Worm (Caenorhabditis elegans) whole organism, late embryonic: Measurements from ENCODE around the gene Y57G11B.8.

Experiments
- C38D4.7 ChIP-seq: fragments of 200-800 bp; sonication (Bioruptor generic); optimal IDR thresholded peaks from 2 replicates; lab custom pipeline; 2018; ENCODE audit warnings: mild to moderate bottlenecking, missing genetic modification characterization, moderate library complexity, missing compliant biosample characterization
- F13H6.1 ChIP-seq: sonication (generic microtip); optimal IDR thresholded peaks from 2 replicates; lab custom pipeline; 2016; ENCODE audit warnings: missing genetic modification characterization, missing compliant biosample characterization
- K09A11.1 ChIP-seq: sonication (generic microtip); optimal IDR thresholded peaks from 2 replicates; lab custom pipeline; 2017; ENCODE audit warnings: antibody characterized with exemption, mild to moderate bottlenecking, missing genetic modification characterization, missing compliant biosample characterization; ENCODE audit not compliant: insufficient read depth
- Y22D7AL.16 ChIP-seq: sonication (generic microtip); optimal IDR thresholded peaks from 2 replicates; lab custom pipeline; 2016; ENCODE audit warnings: missing genetic modification characterization, missing compliant biosample characterization
- ama-1 ChIP-seq: fragments of 150-350 bp; optimal IDR thresholded peaks from 2 replicates; lab custom pipeline; 2014
- ceh-14 ChIP-seq: sonication (generic microtip); optimal IDR thresholded peaks from 2 replicates; lab custom pipeline; 2016; ENCODE audit warnings: missing genotype, missing genetic modification characterization, missing compliant biosample characterization
- ceh-18 ChIP-seq: sonication (generic microtip); optimal IDR thresholded peaks from 2 replicates; lab custom pipeline; 2016; ENCODE audit warnings: missing genetic modification characterization, missing compliant biosample characterization
- ceh-22 ChIP-seq: sonication (generic microtip); optimal IDR thresholded peaks from 2 replicates; lab custom pipeline; 2017; ENCODE audit warnings: missing biosample characterization, missing genetic modification characterization
- ceh-24 ChIP-seq: sonication (generic microtip); optimal IDR thresholded peaks from 2 replicates; lab custom pipeline; 2016; ENCODE audit warnings: mild to moderate bottlenecking, missing genetic modification characterization, missing compliant biosample characterization
- ceh-30 ChIP-seq: fragments of 150-350 bp; optimal IDR thresholded peaks from 2 replicates; lab custom pipeline; 2014; ENCODE audit warnings: missing biosample characterization, missing genetic modification characterization
- ceh-31 ChIP-seq: sonication (generic microtip); optimal IDR thresholded peaks from 2 replicates; lab custom pipeline; 2016; ENCODE audit warnings: missing genetic modification characterization, missing compliant biosample characterization
- ceh-34 ChIP-seq: sonication (generic microtip); optimal IDR thresholded peaks from 2 replicates; lab custom pipeline; 2016; ENCODE audit warnings: mild to moderate bottlenecking, missing genetic modification characterization, missing compliant biosample characterization
- ceh-45 ChIP-seq: fragments of 200-800 bp; sonication (Bioruptor generic); IDR thresholded peaks from 2 replicates; pipeline ENCODE4 v1.3.6; 2022; ENCODE audit warnings: missing genetic modification reagents, missing genetic modification characterization, missing compliant biosample characterization
- ceh-48 ChIP-seq: sonication (generic microtip); optimal IDR thresholded peaks from 2 replicates; lab custom pipeline; 2016; ENCODE audit warnings: missing genetic modification characterization, inconsistent platforms, missing compliant biosample characterization
- ceh-6 ChIP-seq: fragments of 200-800 bp; sonication (Bioruptor generic); optimal IDR thresholded peaks from 2 replicates; lab custom pipeline; 2018; ENCODE audit warnings: mild to moderate bottlenecking, missing genetic modification characterization, missing compliant biosample characterization
- che-1 ChIP-seq: sonication (generic microtip); optimal IDR thresholded peaks from 2 replicates; lab custom pipeline; 2016; ENCODE audit warnings: mild to moderate bottlenecking, missing genetic modification characterization, missing compliant biosample characterization
- dmd-4 ChIP-seq: sonication (generic microtip); optimal IDR thresholded peaks from 2 replicates; lab custom pipeline; 2016; ENCODE audit warnings: borderline replicate concordance, missing genetic modification characterization, missing compliant biosample characterization
- dve-1 ChIP-seq: sonication (generic microtip); optimal IDR thresholded peaks from 2 replicates; lab custom pipeline; 2017; ENCODE audit warnings: antibody characterized with exemption, mild to moderate bottlenecking, missing genetic modification characterization, missing compliant biosample characterization
- elt-2 ChIP-seq: sonication (generic microtip); optimal IDR thresholded peaks from 2 replicates; lab custom pipeline; 2016; ENCODE audit warnings: missing genetic modification reagents, missing genetic modification characterization, missing compliant biosample characterization
- elt-4 ChIP-seq: sonication (generic microtip); optimal IDR thresholded peaks from 2 replicates; lab custom pipeline; 2016; ENCODE audit warnings: missing genetic modification characterization, missing compliant biosample characterization
- ets-4 ChIP-seq: sonication (generic microtip); optimal IDR thresholded peaks from 2 replicates; lab custom pipeline; 2016; ENCODE audit warnings: missing genetic modification characterization, missing compliant biosample characterization
- eyg-1 ChIP-seq: sonication (generic microtip); optimal IDR thresholded peaks from 2 replicates; lab custom pipeline; 2016; ENCODE audit warnings: missing genotype, missing genetic modification characterization, missing compliant biosample characterization
- fax-1 ChIP-seq: sonication (generic microtip); optimal IDR thresholded peaks from 2 replicates; lab custom pipeline; 2016; ENCODE audit warnings: missing genotype, missing genetic modification characterization, missing compliant biosample characterization
- fkh-10 ChIP-seq: fragments of 150-350 bp; optimal IDR thresholded peaks from 2 replicates; lab custom pipeline; 2014; ENCODE audit warnings: missing biosample characterization, missing genetic modification reagents, missing genetic modification characterization
- gmeb-2 ChIP-seq: sonication (generic microtip); optimal IDR thresholded peaks from 2 replicates; lab custom pipeline; 2016; ENCODE audit warnings: missing genetic modification characterization, inconsistent platforms, missing compliant biosample characterization
- hlh-15 ChIP-seq: sonication (generic microtip); optimal IDR thresholded peaks from 2 replicates; lab custom pipeline; 2016; ENCODE audit warnings: missing genetic modification characterization, missing compliant biosample characterization
- hlh-30 ChIP-seq: sonication (generic microtip); optimal IDR thresholded peaks from 2 replicates; lab custom pipeline; 2017; ENCODE audit warnings: antibody characterized with exemption, missing genetic modification characterization, missing compliant biosample characterization; ENCODE audit not compliant: insufficient read depth
- hlh-6 ChIP-seq: sonication (generic microtip); optimal IDR thresholded peaks from 2 replicates; lab custom pipeline; 2016; ENCODE audit warnings: missing genotype, missing genetic modification characterization, missing compliant biosample characterization
- madf-2 ChIP-seq: sonication (generic microtip); optimal IDR thresholded peaks from 2 replicates; lab custom pipeline; 2017; ENCODE audit warnings: missing genetic modification characterization, missing compliant biosample characterization
- mec-3 ChIP-seq: sonication (generic microtip); optimal IDR thresholded peaks from 2 replicates; lab custom pipeline; 2016; ENCODE audit warnings: borderline replicate concordance, missing genetic modification characterization, missing compliant biosample characterization
- nfya-1 ChIP-seq: sonication (generic microtip); optimal IDR thresholded peaks from 2 replicates; lab custom pipeline; 2017; ENCODE audit warnings: missing genetic modification characterization, mild to moderate bottlenecking, missing compliant biosample characterization, antibody characterized with exemption, moderate library complexity
- nhr-11 ChIP-seq: fragments of 150-350 bp; optimal IDR thresholded peaks from 2 replicates; lab custom pipeline; 2014; ENCODE audit warnings: missing biosample characterization, missing genetic modification characterization
- nhr-232 ChIP-seq: sonication (generic microtip); optimal IDR thresholded peaks from 2 replicates; lab custom pipeline; 2016; ENCODE audit warnings: missing genetic modification characterization, missing compliant biosample characterization
- npax-4 ChIP-seq: sonication (generic microtip); optimal IDR thresholded peaks from 2 replicates; lab custom pipeline; 2016; ENCODE audit warnings: missing genetic modification characterization, missing compliant biosample characterization
- odd-2 ChIP-seq: sonication (generic microtip); optimal IDR thresholded peaks from 2 replicates; lab custom pipeline; 2017; ENCODE audit warnings: antibody characterized with exemption, mild to moderate bottlenecking, missing genetic modification characterization, missing compliant biosample characterization
- pag-3 ChIP-seq: sonication (generic microtip); optimal IDR thresholded peaks from 2 replicates; lab custom pipeline; 2016; ENCODE audit warnings: missing compliant biosample characterization, missing genetic modification characterization, borderline replicate concordance
- pax-1 ChIP-seq: fragments of 150-350 bp; optimal IDR thresholded peaks from 2 replicates; lab custom pipeline; 2014; ENCODE audit warnings: missing biosample characterization, missing genetic modification characterization
- pqm-1 ChIP-seq: sonication (generic microtip); optimal IDR thresholded peaks from 2 replicates; lab custom pipeline; 2016; ENCODE audit warnings: missing genetic modification characterization, missing compliant biosample characterization
- pros-1 ChIP-seq: fragments of 150-350 bp; optimal IDR thresholded peaks from 2 replicates; lab custom pipeline; 2014; ENCODE audit warnings: missing biosample characterization, missing genetic modification reagents, missing genetic modification characterization
- ref-2 ChIP-seq: sonication (generic microtip); optimal IDR thresholded peaks from 2 replicates; lab custom pipeline; 2016; ENCODE audit warnings: missing genetic modification characterization, missing compliant biosample characterization
- sdc-2 ChIP-seq: sonication (generic microtip); optimal IDR thresholded peaks from 2 replicates; lab custom pipeline; 2016; ENCODE audit warnings: missing genotype, missing genetic modification characterization, missing compliant biosample characterization
- sox-2 ChIP-seq: fragments of 200-800 bp; sonication (Bioruptor generic); IDR thresholded peaks from 2 replicates; pipeline ENCODE4 v1.3.6; 2022; ENCODE audit warnings: missing genetic modification reagents, missing genetic modification characterization, missing compliant biosample characterization
- sox-4 ChIP-seq: sonication (generic microtip); optimal IDR thresholded peaks from 2 replicates; lab custom pipeline; 2017; ENCODE audit warnings: mild to moderate bottlenecking, missing genetic modification characterization, inconsistent platforms, missing compliant biosample characterization
- syd-9 ChIP-seq: sonication (generic microtip); optimal IDR thresholded peaks from 2 replicates; lab custom pipeline; 2016; ENCODE audit warnings: mild to moderate bottlenecking, missing genetic modification characterization, moderate library complexity, missing compliant biosample characterization
- tbx-2 ChIP-seq: sonication (generic microtip); optimal IDR thresholded peaks from 2 replicates; lab custom pipeline; 2016; ENCODE audit warnings: missing genetic modification characterization, missing compliant biosample characterization
- tbx-7 ChIP-seq: sonication (generic microtip); optimal IDR thresholded peaks from 2 replicates; lab custom pipeline; 2016; ENCODE audit warnings: missing genotype, missing genetic modification characterization, missing compliant biosample characterization
- unc-3 ChIP-seq, 2 experiments: fragments of 200-800 bp in 1 of 2; sonication (Bioruptor generic) in 1 of 2; sonication (generic microtip) in 1 of 2; conservative IDR thresholded peaks in 1 of 2; optimal IDR thresholded peaks in 1 of 2; 2 replicates each; pipeline versions ENCODE4 v1.3.6 to Lab custom; 2016 to 2022; ENCODE audit warnings: missing compliant biosample characterization in 2 of 2, missing genetic modification characterization in 2 of 2, missing genetic modification reagents in 1 of 2
- unc-42 ChIP-seq: sonication (generic microtip); optimal IDR thresholded peaks from 2 replicates; lab custom pipeline; 2016; ENCODE audit warnings: missing genotype, missing genetic modification characterization, missing compliant biosample characterization
- unc-55 ChIP-seq: sonication (generic microtip); optimal IDR thresholded peaks from 2 replicates; lab custom pipeline; 2017; ENCODE audit warnings: missing biosample characterization, missing genetic modification reagents, missing genetic modification characterization
- unc-86 ChIP-seq: sonication (generic microtip); optimal IDR thresholded peaks from 2 replicates; lab custom pipeline; 2016; ENCODE audit warnings: missing genetic modification characterization, missing compliant biosample characterization
- zip-5 ChIP-seq: sonication (generic microtip); optimal IDR thresholded peaks from 2 replicates; lab custom pipeline; 2016; ENCODE audit warnings: missing genetic modification characterization, missing compliant biosample characterization
- ztf-16 ChIP-seq: sonication (generic microtip); optimal IDR thresholded peaks from 2 replicates; lab custom pipeline; 2017; ENCODE audit warnings: missing genetic modification characterization, missing compliant biosample characterization

The Y57G11B.8 gene

ce11 chrIV:14610942-14611724, 32.6 kb upstream of the Y57G11B.8 start (continued):
- TF ChIP-seq tbx-2: peak; percentile 59
- TF ChIP-seq nhr-232: no peak
- TF ChIP-seq madf-2 (tag; lab: Kevin White, UChicago): no peak
- TF ChIP-seq ceh-48 (tag; lab: Kevin White, UChicago): no peak
- no peak for TF ChIP-seq ets-4
- peak; percentile 22 for TF ChIP-seq dmd-4 (tag; lab: Kevin White, UChicago)
- TF ChIP-seq npax-4 (tag; lab: Kevin White, UChicago): no peak
- TF ChIP-seq ref-2 (tag; lab: Kevin White, UChicago): peak; percentile 10
- no peak for TF ChIP-seq C38D4.7 (GFP tag; lab: Kevin White, UChicago)
- no peak for TF ChIP-seq pqm-1 (tag; lab: Kevin White, UChicago)
- TF ChIP-seq pros-1 (tag; lab: Kevin White, UChicago): no peak
- TF ChIP-seq tbx-7 (tag; lab: Kevin White, UChicago): no peak
- no peak for TF ChIP-seq fkh-10 (GFP tag; lab: Kevin White, UChicago)
- TF ChIP-seq pag-3 (tag; lab: Kevin White, UChicago): no peak
- TF ChIP-seq odd-2 (tag; lab: Kevin White, UChicago): no peak
- no peak for TF ChIP-seq che-1 (tag; lab: Kevin White, UChicago)
- no peak for TF ChIP-seq K09A11.1
- peak; percentile 85 for TF ChIP-seq ceh-18 (tag; lab: Kevin White, UChicago)
- no peak for TF ChIP-seq unc-42 (tag; lab: Kevin White, UChicago)
- no peak for TF ChIP-seq ceh-45 (GFP tag; lab: Robert Waterston, UW)
- no peak for TF ChIP-seq eyg-1 (tag; lab: Kevin White, UChicago)
- no peak for TF ChIP-seq pax-1
- TF ChIP-seq hlh-6 (tag; lab: Kevin White, UChicago): no peak
- TF ChIP-seq sdc-2 (tag; lab: Kevin White, UChicago): peak; percentile 11
- TF ChIP-seq sox-2 (GFP tag; lab: Robert Waterston, UW): no peak
- TF ChIP-seq syd-9 (tag; lab: Kevin White, UChicago): no peak
- no peak for TF ChIP-seq ztf-16 (tag; lab: Kevin White, UChicago)
- TF ChIP-seq F13H6.1 (tag; lab: Kevin White, UChicago): no peak
- TF ChIP-seq ama-1: no peak
- TF ChIP-seq elt-4 (tag; lab: Kevin White, UChicago): no peak
- TF ChIP-seq nfya-1 (tag; lab: Kevin White, UChicago): peak; percentile 40
- no peak for TF ChIP-seq fax-1 (tag; lab: Kevin White, UChicago)
- no peak for TF ChIP-seq unc-86 (tag; lab: Kevin White, UChicago)
- TF ChIP-seq hlh-15 (tag; lab: Kevin White, UChicago): no peak
- TF ChIP-seq gmeb-2 (tag; lab: Kevin White, UChicago): no peak
- TF ChIP-seq ceh-24 (tag; lab: Kevin White, UChicago): no peak
- TF ChIP-seq ceh-14 (tag; lab: Kevin White, UChicago): no peak
- TF ChIP-seq hlh-30: no peak
- no peak for TF ChIP-seq sox-4
- no peak for TF ChIP-seq dve-1 (tag; lab: Kevin White, UChicago)
- no peak for TF ChIP-seq Y22D7AL.16
- peak; percentile 41 for TF ChIP-seq mec-3 (tag; lab: Kevin White, UChicago)
- TF ChIP-seq unc-55: peak; percentile 10
- TF ChIP-seq elt-2 (tag; lab: Kevin White, UChicago): peak; percentile 50
- TF ChIP-seq ceh-30 (tag; lab: Kevin White, UChicago): no peak
- TF ChIP-seq zip-5 (tag; lab: Kevin White, UChicago): no peak
- no peak for TF ChIP-seq ceh-6 (GFP tag; lab: Kevin White, UChicago)
- TF ChIP-seq ceh-31 (tag; lab: Kevin White, UChicago): peak; percentile 32
- TF ChIP-seq ceh-22 (tag; lab: Kevin White, UChicago): peak; percentile 0
- no peak for TF ChIP-seq nhr-11 (tag; lab: Kevin White, UChicago)
- no peak for TF ChIP-seq unc-3 (GFP tag; conservative IDR thresholded peaks at IDR 0.05; lab: Robert Waterston, UW)
- TF ChIP-seq unc-3 (tag; optimal IDR thresholded peaks at IDR 0.05; lab: Kevin White, UChicago): no peak
- TF ChIP-seq ceh-34 (tag; lab: Kevin White, UChicago): peak; percentile 44
